Worm (Caenorhabditis elegans): ENCODE measurements around the gene spc-1.

The spc-1 gene

DNA sequence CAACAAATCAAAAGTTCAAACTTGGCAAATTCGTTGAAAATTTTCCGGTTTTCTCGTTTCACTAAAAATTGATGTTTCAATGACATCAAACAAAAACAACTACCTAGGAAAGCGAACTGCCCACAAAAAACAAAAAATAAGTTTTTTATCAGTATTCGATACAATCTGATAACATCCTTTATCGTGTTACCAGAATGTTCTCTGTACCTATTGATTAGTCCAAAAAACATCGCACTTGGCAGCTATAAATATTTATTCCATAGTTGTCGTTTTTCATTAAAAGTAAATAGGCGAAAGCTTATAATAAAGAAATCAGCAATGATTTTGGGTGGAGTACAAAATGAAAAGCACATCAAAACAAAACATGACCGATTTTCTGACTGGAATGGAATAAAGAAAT lies 9.7 kb downstream of the spc-1 start:
- TF ChIP-seq klf-2 (GFP tag; conservative IDR thresholded peaks at IDR 0.05), result no peak
- TF ChIP-seq cog-1 (tag; optimal IDR thresholded peaks at IDR 0.05), result no peak
- no peak for TF ChIP-seq tab-1 (GFP tag; IDR thresholded peaks at IDR 0.05)
- TF ChIP-seq ztf-29 (GFP tag; IDR thresholded peaks at IDR 0.05), result no peak
- TF ChIP-seq T22C8.4 (GFP tag; IDR thresholded peaks at IDR 0.05), result no peak
- no peak for TF ChIP-seq ref-1 (GFP tag; conservative IDR thresholded peaks at IDR 0.05)

DNA sequence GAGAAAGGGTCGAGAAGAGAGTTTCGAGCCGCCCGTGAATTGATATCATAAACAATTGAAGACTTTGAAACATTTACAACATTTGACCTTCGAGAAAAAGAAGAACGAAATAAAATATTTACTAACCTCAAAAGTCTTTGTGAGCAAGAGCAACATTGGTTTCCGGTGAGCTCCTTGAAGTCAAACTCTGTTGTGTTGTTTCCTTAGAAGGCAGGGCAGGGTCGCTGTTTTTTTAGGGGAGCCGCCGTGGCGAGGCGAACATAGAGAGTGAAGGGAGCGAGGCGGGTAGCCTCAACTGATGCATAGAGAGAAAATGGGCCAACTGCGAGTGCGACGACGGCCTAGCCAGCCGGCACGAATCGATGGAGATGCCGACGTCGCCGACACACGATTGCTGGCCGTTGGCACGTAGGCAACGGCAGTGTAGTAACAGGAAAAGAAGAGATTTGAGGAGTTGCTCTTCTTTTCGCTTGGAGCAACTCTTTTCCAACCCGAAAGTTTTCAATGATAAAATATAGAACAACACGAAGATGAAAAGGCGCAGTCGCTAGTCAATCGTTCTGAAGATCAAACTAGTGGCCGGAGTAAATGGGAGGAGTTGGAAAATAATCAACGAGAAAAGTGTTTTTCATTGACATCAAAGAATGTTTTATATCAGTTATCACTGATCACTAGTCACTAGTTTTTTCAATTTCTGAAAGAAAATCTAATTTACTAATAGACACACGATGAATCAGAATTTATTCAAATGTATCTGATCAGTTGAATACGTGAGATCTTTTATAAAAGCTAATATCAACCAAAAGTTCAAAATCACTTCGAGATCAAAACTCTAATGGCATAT lies 10.6 kb downstream of the spc-1 start, which contains the start of gene mai-1:
TSS of gene mai-1 (minus strand) at position 557 of the 844 bp plus-strand sequence.
- TF ChIP-seq flt-1 (GFP tag; IDR thresholded peaks at IDR 0.05) (no peak), ztf-23 (GFP tag; IDR thresholded peaks at IDR 0.05) (no peak), klf-2 (GFP tag; conservative IDR thresholded peaks at IDR 0.05) (no peak), cog-1 (tag; optimal IDR thresholded peaks at IDR 0.05) (no peak), ref-1 (GFP tag; conservative IDR thresholded peaks at IDR 0.05) (no peak), T22C8.4 (GFP tag; IDR thresholded peaks at IDR 0.05) (no peak), ztf-29 (GFP tag; IDR thresholded peaks at IDR 0.05) (no peak), tab-1 (GFP tag; IDR thresholded peaks at IDR 0.05) (no peak), med-1 (GFP tag; optimal IDR thresholded peaks at IDR 0.05; ENCODE audit: insufficient read depth) (no peak)

- no peak for TF ChIP-seq tab-1 (GFP tag; IDR thresholded peaks at IDR 0.05)
- no peak for TF ChIP-seq ztf-29 (GFP tag; IDR thresholded peaks at IDR 0.05)
- TF ChIP-seq ztf-23 (GFP tag; IDR thresholded peaks at IDR 0.05), result no peak
- no peak for TF ChIP-seq ref-1 (GFP tag; conservative IDR thresholded peaks at IDR 0.05)
- no peak for TF ChIP-seq klf-2 (GFP tag; conservative IDR thresholded peaks at IDR 0.05)
- TF ChIP-seq flt-1 (GFP tag; IDR thresholded peaks at IDR 0.05), result no peak
- no peak for TF ChIP-seq T22C8.4 (GFP tag; IDR thresholded peaks at IDR 0.05)
- no peak for TF ChIP-seq cog-1 (tag; optimal IDR thresholded peaks at IDR 0.05)
- TF ChIP-seq med-1 (GFP tag; optimal IDR thresholded peaks at IDR 0.05; ENCODE audit: insufficient read depth), result no peak
These were observed 11.5 kb downstream of the spc-1 start for ce11 chrX:3115134-3116032.

- TF ChIP-seq ztf-23 (GFP tag; IDR thresholded peaks at IDR 0.05) (no peak), klf-2 (GFP tag; conservative IDR thresholded peaks at IDR 0.05) (no peak), cog-1 (tag; optimal IDR thresholded peaks at IDR 0.05) (no peak), ztf-29 (GFP tag; IDR thresholded peaks at IDR 0.05) (no peak), T22C8.4 (GFP tag; IDR thresholded peaks at IDR 0.05) (no peak), med-1 (GFP tag; optimal IDR thresholded peaks at IDR 0.05; ENCODE audit: insufficient read depth) (no peak), tab-1 (GFP tag; IDR thresholded peaks at IDR 0.05) (no peak), flt-1 (GFP tag; IDR thresholded peaks at IDR 0.05) (no peak), ref-1 (GFP tag; conservative IDR thresholded peaks at IDR 0.05) (no peak)
These were observed 12.4 kb downstream of the spc-1 start, which contains the start of gene gpd-2 for ce11 chrX:3114306-3115133. gpd-2 (minus strand) TSS chrX:3114689.

DNA sequence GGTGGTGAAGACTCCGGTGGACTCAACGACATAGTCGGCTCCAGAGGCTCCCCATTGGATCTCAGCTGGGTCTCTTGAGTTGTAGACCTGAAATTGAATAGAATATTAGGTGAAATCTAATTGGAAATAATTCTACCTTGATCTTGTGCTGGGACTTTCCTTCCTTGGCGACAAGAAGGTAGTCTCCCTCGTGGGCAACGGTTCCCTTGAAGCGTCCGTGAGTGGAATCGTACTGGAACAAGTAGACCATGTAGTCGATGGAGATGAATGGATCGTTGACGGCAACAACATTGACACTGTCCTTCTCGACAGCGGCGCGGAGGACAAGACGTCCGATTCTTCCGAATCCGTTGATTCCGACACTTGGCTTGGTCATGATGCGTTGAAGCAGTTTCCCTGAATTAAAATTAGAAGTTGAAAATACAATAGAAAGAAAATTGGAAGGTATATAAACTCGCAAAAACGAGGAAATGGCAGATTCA lies 13.9 kb downstream of the spc-1 start, which contains the start of gene gpd-3:
TSS of gene gpd-3 (minus strand) at position 396 of the 482 bp plus-strand sequence.
- TF ChIP-seq cog-1 (tag; optimal IDR thresholded peaks at IDR 0.05), result no peak
- TF ChIP-seq tab-1 (GFP tag; IDR thresholded peaks at IDR 0.05), result no peak
- TF ChIP-seq flt-1 (GFP tag; IDR thresholded peaks at IDR 0.05), result no peak
- no peak for TF ChIP-seq klf-2 (GFP tag; conservative IDR thresholded peaks at IDR 0.05)
- TF ChIP-seq med-1 (GFP tag; optimal IDR thresholded peaks at IDR 0.05; ENCODE audit: insufficient read depth), result no peak
- no peak for TF ChIP-seq ztf-23 (GFP tag; IDR thresholded peaks at IDR 0.05)
- no peak for TF ChIP-seq ref-1 (GFP tag; conservative IDR thresholded peaks at IDR 0.05)
- TF ChIP-seq ztf-29 (GFP tag; IDR thresholded peaks at IDR 0.05), result no peak
- TF ChIP-seq T22C8.4 (GFP tag; IDR thresholded peaks at IDR 0.05), result no peak

ce11 chrX:3111687-3112086 lies 15.2 kb downstream of the spc-1 start:
- TF ChIP-seq flt-1 (GFP tag; IDR thresholded peaks at IDR 0.05), result no peak
- no peak for TF ChIP-seq T22C8.4 (GFP tag; IDR thresholded peaks at IDR 0.05)
- TF ChIP-seq ref-1 (GFP tag; conservative IDR thresholded peaks at IDR 0.05), result no peak
- TF ChIP-seq ztf-23 (GFP tag; IDR thresholded peaks at IDR 0.05), result no peak
- TF ChIP-seq tab-1 (GFP tag; IDR thresholded peaks at IDR 0.05), result no peak

- TF ChIP-seq T22C8.4 (GFP tag; IDR thresholded peaks at IDR 0.05) (no peak), klf-2 (GFP tag; conservative IDR thresholded peaks at IDR 0.05) (no peak), ref-1 (GFP tag; conservative IDR thresholded peaks at IDR 0.05) (no peak), ztf-23 (GFP tag; IDR thresholded peaks at IDR 0.05) (no peak), ztf-29 (GFP tag; IDR thresholded peaks at IDR 0.05) (no peak), flt-1 (GFP tag; IDR thresholded peaks at IDR 0.05) (no peak), tab-1 (GFP tag; IDR thresholded peaks at IDR 0.05) (no peak), med-1 (GFP tag; optimal IDR thresholded peaks at IDR 0.05; ENCODE audit: insufficient read depth) (no peak)
These were observed 15.8 kb downstream of the spc-1 start for ce11 chrX:3111066-3111465.

DNA sequence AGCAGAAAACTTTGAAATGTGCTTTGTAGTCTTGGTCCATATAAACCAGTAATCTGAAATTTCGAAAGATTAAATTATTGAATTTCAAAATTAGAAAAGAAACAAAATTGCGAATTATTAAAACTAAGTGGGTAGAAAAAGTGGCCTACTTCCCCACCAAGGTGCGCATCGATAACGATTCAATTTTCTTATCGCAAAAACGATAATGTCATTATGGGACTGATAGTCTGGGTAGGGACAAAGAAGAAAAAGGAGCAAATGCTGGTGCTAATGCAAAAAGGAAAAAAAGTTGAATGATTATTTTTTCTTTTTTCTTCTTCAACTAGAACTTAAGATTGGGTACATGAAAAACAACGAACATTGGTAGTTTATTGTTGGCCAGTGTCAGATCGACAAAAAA lies 16.3 kb downstream of the spc-1 start, which contains the start of gene gpcp-1:
TSS of gene gpcp-1 (minus strand) at position 53 of the 400 bp plus-strand sequence.
- TF ChIP-seq klf-2 (GFP tag; conservative IDR thresholded peaks at IDR 0.05) (no peak), T22C8.4 (GFP tag; IDR thresholded peaks at IDR 0.05) (no peak), ref-1 (GFP tag; conservative IDR thresholded peaks at IDR 0.05) (no peak), med-1 (GFP tag; optimal IDR thresholded peaks at IDR 0.05; ENCODE audit: insufficient read depth) (no peak), ztf-29 (GFP tag; IDR thresholded peaks at IDR 0.05) (no peak), flt-1 (GFP tag; IDR thresholded peaks at IDR 0.05) (no peak), tab-1 (GFP tag; IDR thresholded peaks at IDR 0.05) (no peak), cog-1 (tag; optimal IDR thresholded peaks at IDR 0.05) (no peak), ztf-23 (GFP tag; IDR thresholded peaks at IDR 0.05) (no peak)
